Worm (Caenorhabditis elegans): ENCODE measurements around the gene ins-32.
"Not testable (repeated sequence)": the region's sequence is repeated elsewhere in the genome, so short reads cannot be mapped to it uniquely, and the experiment has no call there.

The ins-32 gene

DNA sequence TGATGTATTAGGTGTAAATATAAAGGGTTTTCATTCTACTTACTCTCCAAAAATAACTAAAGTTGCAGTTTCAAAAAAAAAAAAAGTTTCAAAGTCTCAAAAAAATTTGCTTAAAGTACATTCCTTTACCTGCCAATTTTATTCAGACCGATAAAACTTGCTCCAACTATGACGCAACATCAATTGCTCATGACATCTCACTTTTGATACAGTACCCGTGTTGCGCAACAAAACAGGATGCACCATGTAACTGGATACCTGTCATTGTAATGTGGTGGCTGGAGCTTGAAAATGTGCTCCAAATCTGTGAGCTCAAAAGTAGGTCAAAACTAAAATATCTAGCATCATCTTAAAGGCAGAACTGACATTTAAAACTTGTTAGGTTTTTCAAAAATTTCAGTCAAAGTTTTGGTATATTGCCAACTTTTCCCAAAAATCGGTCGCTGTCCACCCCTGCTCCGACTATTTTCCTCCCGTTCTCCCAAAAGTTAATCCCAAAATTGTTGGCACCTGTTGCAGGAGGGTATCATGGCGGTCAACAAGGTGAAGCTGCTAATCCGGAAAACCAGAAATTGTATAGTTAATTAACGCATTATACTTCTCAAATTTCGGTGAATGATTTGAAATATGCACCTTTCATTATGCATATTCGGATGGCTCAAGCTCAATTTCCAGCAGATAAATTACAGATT is 20.7 kb downstream of the ins-32 start, which contains the start of gene T24E12.2:
Gene T24E12.2 (plus strand): TSS at position 642 of the 692 bp plus-strand sequence.
- no peak for TF ChIP-seq him-1 (tag; optimal IDR thresholded peaks at IDR 0.05)
- TF ChIP-seq dao-5 (tag; optimal IDR thresholded peaks at IDR 0.05) = no peak
- TF ChIP-seq W03F9.2 (tag; optimal IDR thresholded peaks at IDR 0.05) = no peak

DNA sequence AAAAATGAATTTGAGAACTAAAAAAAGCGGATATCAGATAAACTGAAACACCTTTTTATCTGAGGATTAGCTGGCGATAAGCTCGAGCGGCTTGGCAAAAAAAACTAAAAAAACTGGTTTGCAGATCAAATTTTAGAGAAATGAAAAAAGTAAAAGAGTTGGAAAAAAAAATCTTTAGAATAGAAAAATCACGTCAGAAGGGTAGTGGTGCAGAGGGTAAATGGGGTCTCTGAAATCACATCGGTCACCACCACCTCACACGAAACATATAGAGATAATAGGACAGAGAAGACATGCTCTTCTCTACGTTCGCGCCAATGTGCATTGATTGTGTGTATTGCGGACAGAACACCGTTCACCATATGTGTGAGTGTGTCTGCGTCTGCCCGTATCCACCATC is 21.9 kb downstream of the ins-32 start:
- TF ChIP-seq him-1 (tag; optimal IDR thresholded peaks at IDR 0.05) (no peak), W03F9.2 (tag; optimal IDR thresholded peaks at IDR 0.05) (no peak), dao-5 (tag; optimal IDR thresholded peaks at IDR 0.05) (no peak)

DNA sequence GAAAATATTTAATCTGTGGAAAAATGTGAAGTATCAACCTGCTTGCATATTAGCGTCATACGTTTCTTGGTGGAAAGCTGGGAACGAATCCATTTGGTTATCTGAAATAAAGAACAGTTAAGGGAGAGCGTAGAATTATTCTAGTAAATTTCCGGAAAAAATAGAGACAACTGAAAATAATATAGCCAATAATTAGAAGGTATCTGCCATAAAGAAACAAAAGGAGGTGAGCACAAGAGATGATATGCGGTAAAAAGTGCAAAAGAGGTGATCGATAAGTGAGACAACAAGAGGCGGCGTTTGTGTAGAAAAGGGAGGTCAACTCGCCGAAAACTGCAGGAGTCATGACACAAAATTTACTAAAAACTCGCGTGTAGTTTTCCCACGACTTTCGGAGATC is 23.7 kb downstream of the ins-32 start, which contains the start of gene T24E12.11:
Gene T24E12.11 (minus strand): TSS at position 101 of the 400 bp plus-strand sequence.
- TF ChIP-seq him-1 (tag; optimal IDR thresholded peaks at IDR 0.05) (no peak), W03F9.2 (tag; optimal IDR thresholded peaks at IDR 0.05) (no peak), dao-5 (tag; optimal IDR thresholded peaks at IDR 0.05) (no peak)

DNA sequence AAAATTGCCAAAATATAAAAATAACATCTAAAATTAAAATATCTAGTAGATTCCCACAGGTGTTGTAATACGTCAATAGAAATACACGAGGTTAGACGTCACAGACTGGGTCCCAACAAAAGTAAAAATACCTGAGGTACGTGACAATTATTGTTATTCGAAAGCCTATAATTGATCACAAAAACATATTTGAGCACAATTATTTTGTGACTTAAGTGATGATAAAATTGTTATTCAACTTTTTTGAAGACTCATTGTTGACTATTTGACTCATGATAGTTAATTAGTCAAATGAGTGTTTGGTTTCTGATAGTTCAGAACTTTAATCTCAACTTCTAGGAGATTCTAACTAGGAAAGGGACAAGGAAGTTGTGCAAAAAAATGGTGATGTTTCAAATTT is 25.3 kb downstream of the ins-32 start:
- no peak for TF ChIP-seq W03F9.2 (tag; optimal IDR thresholded peaks at IDR 0.05)
- TF ChIP-seq him-1 (tag; optimal IDR thresholded peaks at IDR 0.05) = no peak
- no peak for TF ChIP-seq dao-5 (tag; optimal IDR thresholded peaks at IDR 0.05)

DNA sequence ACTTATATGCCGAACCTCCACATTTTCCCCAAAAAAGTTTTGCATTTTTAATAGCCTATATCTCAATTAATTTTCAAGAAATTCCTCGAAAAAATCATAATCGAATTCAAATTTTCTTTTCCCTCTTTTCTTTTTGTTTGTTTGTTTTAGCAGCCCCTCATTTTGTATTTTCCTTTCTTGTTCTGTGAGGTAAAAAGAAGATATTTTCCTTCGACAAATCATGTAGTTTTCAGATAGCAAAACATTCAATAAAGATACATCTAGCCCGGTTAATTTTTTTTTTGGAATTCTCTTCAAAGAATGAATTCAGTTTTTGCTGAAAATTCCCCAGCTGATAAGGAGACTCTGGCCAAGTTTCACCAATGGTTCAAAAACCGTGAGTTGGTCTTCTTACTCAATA is 27.4 kb downstream of the ins-32 start, which contains the start of gene T24E12.3:
Gene T24E12.3 (plus strand): TSS at position 301 of the 400 bp plus-strand sequence.
- no peak for TF ChIP-seq W03F9.2 (tag; optimal IDR thresholded peaks at IDR 0.05)
- no peak for TF ChIP-seq dao-5 (tag; optimal IDR thresholded peaks at IDR 0.05)
- TF ChIP-seq him-1 (tag; optimal IDR thresholded peaks at IDR 0.05) = no peak

DNA sequence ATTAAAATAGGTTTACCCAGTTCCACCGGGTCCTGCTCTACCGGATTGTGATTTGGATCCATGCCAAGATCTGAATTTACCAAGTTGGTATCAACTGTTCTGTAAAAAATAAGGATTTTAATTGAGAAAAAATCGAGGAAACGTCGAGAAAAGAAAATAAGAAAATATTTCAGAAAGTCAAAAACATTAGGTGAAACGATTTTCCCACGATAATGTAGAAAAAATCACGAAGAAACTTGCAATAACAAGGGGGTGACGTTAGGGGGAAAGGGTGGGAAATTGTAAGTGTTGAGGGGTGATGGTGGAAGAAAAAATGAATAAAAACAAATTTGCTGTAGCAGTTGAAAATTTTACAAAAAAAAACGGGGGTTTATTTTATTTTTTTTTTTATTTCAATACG is 30.0 kb downstream of the ins-32 start, which contains the start of gene T24E12.10:
Gene T24E12.10 (minus strand): TSS at position 101 of the 400 bp plus-strand sequence.
- TF ChIP-seq W03F9.2 (tag; optimal IDR thresholded peaks at IDR 0.05) (no peak), him-1 (tag; optimal IDR thresholded peaks at IDR 0.05) (no peak), dao-5 (tag; optimal IDR thresholded peaks at IDR 0.05) (no peak)

DNA sequence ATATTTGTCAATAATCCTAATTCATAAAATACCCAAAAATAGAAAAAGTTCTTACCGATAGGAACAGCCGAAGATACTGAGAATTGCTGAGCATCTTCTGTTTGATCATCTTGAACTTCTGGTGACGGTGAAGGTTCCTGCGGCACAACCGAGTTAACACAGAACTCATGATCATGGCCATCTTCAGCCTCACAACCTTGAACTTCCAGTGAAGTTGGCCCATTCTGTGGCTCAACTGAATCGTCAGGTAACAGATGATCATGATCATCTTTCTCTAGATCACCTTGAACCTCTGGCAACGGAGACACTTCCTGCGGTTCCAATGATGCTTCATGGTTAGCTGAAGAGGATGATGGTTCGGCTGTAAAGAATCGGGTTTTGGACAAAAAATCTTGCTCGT is 31.5 kb downstream of the ins-32 start:
- TF ChIP-seq dao-5 (tag; optimal IDR thresholded peaks at IDR 0.05) (no peak), him-1 (tag; optimal IDR thresholded peaks at IDR 0.05) (no peak), W03F9.2 (tag; optimal IDR thresholded peaks at IDR 0.05) (no peak)

DNA sequence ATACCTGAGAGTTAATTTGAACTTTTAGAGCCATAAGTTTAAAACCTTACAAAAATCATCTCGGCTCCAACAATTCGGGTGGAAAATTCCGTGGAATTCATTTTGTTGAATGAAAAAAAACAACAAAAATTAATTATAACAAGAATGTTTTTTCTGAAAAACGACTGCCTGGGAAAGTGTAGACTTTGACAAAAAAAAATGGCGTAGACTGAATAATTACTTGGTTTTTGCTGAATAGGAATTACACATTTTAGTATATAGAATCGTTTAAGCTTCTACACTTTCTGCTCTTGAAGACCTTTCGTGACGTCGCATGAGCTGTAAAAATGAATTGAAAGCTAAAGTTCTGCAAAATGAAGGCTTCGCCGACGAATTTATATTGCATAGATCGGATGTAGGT is 38.6 kb downstream of the ins-32 start, which contains the start of gene srx-112:
Gene srx-112 (minus strand): TSS at position 101 of the 400 bp plus-strand sequence.
- TF ChIP-seq dao-5 (tag; optimal IDR thresholded peaks at IDR 0.05) (no peak), him-1 (tag; optimal IDR thresholded peaks at IDR 0.05) (no peak), W03F9.2 (tag; optimal IDR thresholded peaks at IDR 0.05) (no peak)

DNA sequence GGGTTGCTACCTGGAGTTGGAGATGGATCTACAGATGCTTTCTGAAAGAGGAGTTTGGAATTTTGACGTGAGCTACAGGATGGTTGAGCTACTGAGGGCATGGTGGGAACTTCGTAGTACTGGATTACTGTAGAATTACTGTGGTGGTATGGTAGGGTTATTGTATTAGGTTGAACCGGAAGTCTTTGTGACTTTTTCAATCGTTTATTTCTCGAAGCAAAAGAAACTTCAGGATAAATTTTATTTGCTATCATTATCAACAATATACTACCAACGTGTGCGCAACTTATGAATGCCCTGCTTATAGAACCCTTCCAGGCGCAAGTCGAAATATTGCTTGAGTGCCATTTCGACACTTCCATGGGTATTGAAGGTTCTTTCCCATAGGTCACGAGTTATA is 41.5 kb downstream of the ins-32 start, which contains the start of gene T24E12.6:
Gene T24E12.6 (minus strand): TSS at position 101 of the 400 bp plus-strand sequence.
- TF ChIP-seq dao-5, him-1, W03F9.2 (tag; optimal IDR thresholded peaks at IDR 0.05): not testable (repeated sequence)

DNA sequence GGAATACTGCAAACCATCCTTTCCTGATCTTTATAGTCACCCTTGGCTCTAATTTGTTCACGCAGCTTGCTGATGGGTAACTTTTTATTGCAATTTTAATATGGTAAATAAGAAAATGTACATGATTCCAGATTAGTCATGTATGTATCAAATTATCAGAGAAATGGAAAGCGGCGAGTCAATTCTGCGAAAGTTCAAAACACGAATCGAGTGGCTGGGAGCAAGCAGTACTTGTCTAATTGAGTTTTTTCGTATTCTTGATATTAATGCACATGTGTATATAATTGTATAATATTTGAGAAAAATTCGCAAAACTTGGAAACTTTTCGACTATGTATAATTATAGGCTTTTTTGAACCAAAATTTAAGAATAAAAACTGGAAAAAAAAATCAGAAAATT is 44.1 kb downstream of the ins-32 start, which contains the start of gene T24E12.12:
Gene T24E12.12 (plus strand): TSS at position 281 of the 400 bp plus-strand sequence.
- TF ChIP-seq dao-5 (tag; optimal IDR thresholded peaks at IDR 0.05) (no peak), him-1 (tag; optimal IDR thresholded peaks at IDR 0.05) (no peak), W03F9.2 (tag; optimal IDR thresholded peaks at IDR 0.05) (no peak)

DNA sequence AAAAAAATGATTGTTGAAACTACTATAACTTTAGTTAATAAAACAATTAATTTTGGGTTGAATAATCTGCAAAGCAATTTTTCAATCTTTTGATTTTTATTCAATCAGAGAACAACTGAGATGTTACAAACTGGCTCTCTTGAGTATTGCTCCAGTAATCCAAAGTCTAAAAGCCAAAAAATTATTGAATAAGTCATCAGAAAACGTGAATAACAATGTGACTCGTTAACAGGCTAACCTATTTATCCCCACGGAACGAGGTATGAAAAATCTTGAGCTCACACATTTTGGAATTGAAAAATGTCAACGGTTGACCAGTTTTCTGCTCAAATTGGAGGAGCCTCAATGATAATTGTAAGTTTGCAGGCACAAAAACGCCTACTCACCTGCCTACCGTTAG is 45.6 kb downstream of the ins-32 start, which contains the start of gene srx-111:
Gene srx-111 (plus strand): TSS at position 301 of the 400 bp plus-strand sequence.
- TF ChIP-seq dao-5 (tag; optimal IDR thresholded peaks at IDR 0.05) (no peak), him-1 (tag; optimal IDR thresholded peaks at IDR 0.05) (no peak)

DNA sequence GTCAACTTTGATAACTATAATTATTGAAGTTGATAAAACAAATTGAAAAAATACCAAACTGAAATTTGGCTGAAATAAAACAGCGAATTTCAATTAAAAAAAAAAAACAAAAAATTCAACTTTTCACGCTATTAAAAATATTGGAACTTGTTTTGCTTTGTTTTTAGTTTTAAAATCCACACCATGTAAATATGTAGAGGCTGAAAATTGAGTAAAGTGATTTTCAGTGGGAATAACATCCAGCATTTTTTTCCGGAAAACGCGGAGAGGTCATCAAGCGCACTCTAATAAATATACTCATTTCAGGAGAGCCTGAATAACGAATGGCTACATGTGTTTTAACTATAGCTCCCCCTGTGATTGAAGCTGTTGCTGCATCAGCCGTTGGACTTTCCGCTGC is 49.5 kb downstream of the ins-32 start, which contains the start of gene rcd-1:
Gene rcd-1 (plus strand): TSS at position 301 of the 400 bp plus-strand sequence.
- TF ChIP-seq dao-5 (tag; optimal IDR thresholded peaks at IDR 0.05) = no peak
- TF ChIP-seq W03F9.2 (tag; optimal IDR thresholded peaks at IDR 0.05) = no peak
- TF ChIP-seq him-1 (tag; optimal IDR thresholded peaks at IDR 0.05) = no peak
